Fruit fly (Drosophila melanogaster): ENCODE measurements around the gene Rpn12R.

DNA sequence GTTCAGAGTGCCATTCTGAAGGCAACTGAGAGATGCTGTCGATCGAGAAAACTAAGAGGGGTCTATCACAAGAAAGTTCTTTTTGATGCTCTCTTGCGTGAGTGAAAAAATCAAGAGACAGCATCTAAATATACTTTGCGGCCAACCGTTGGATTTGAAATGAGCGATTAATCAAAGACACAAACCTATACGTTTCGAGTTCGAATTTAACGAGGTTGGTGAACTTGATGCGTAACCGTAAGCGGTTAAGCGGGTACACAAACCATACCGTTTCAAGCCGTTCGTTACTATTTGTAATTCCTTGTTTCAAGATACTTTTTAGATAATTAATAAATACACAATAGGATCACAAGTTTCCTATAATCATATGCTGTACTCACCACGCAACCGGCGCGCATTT, 29.8 kb upstream of the Rpn12R start:
- TF ChIP-seq CTCF (optimal IDR thresholded peaks at IDR 0.05) (peak; percentile 53 to 68), CG8478 (optimal IDR thresholded peaks at IDR 0.05) (no peak)
